Worm (Caenorhabditis elegans) whole organism, early embryonic: ENCODE data around the gene srw-39.

ENCODE experiments used
- F13C5.2 ChIP-seq: sonication (generic microtip); optimal IDR thresholded peaks from 2 replicates; lab custom pipeline; 2017; ENCODE audit warnings: mild to moderate bottlenecking, missing genetic modification characterization, inconsistent platforms, missing compliant biosample characterization
- aly-1 ChIP-seq: sonication (generic microtip); optimal IDR thresholded peaks from 2 replicates; lab custom pipeline; 2016; ENCODE audit warnings: missing genetic modification characterization, missing compliant biosample characterization
- ceh-36 ChIP-seq: sonication (generic microtip); optimal IDR thresholded peaks from 2 replicates; lab custom pipeline; 2016; ENCODE audit warnings: missing genetic modification characterization, inconsistent platforms, missing compliant biosample characterization
- flt-1 ChIP-seq: fragments of 200-800 bp; sonication (Bioruptor generic); IDR thresholded peaks from 2 replicates; pipeline ENCODE4 v1.3.6; 2022; ENCODE audit warnings: missing genetic modification characterization, missing compliant biosample characterization
- hnd-1 ChIP-seq: sonication (generic microtip); optimal IDR thresholded peaks from 2 replicates; lab custom pipeline; 2016; ENCODE audit warnings: missing genetic modification characterization, missing compliant biosample characterization
- pes-1 ChIP-seq: fragments of 200-800 bp; sonication (Bioruptor generic); IDR thresholded peaks from 2 replicates; pipeline ENCODE4 v1.3.6; 2022; ENCODE audit warnings: missing genetic modification reagents, missing genetic modification characterization, missing compliant biosample characterization
- tbx-37 ChIP-seq: fragments of 200-800 bp; sonication (Bioruptor generic); conservative IDR thresholded peaks from 2 replicates; pipeline ENCODE4 v1.3.6; 2022; ENCODE audit warnings: missing genetic modification reagents, missing genetic modification characterization, missing compliant biosample characterization
- tra-4 ChIP-seq: sonication (generic microtip); optimal IDR thresholded peaks from 2 replicates; lab custom pipeline; 2017; ENCODE audit warnings: missing genetic modification characterization, missing compliant biosample characterization

srw-39 gene

ce11 chrV:20119770-20120169 is 52.1 kb downstream of the srw-39 start:
- TF ChIP-seq pes-1 (GFP tag; lab: Robert Waterston, UW) (no peak), tra-4 (tag; lab: Kevin White, UChicago) (no peak), F13C5.2 (tag; lab: Kevin White, UChicago) (no peak), flt-1 (GFP tag; lab: Robert Waterston, UW) (no peak), tbx-37 (GFP tag; lab: Robert Waterston, UW) (no peak), hnd-1 (tag; lab: Kevin White, UChicago) (no peak), ceh-36 (tag; lab: Kevin White, UChicago) (no peak), aly-1 (no peak)
